Fruit fly (Drosophila melanogaster) whole organism, prepupa: ENCODE results near the gene me31B.

Experiments used
- CG11294 ChIP-seq: fragments of 200-800 bp; sonication (Bioruptor generic); IDR thresholded peaks from 2 replicates; pipeline ENCODE4 v1.3.6; 2022; ENCODE audit warnings: missing biosample characterization, missing genetic modification characterization
- CG11762 ChIP-seq: fragments of 200-800 bp; sonication (Bioruptor generic); optimal IDR thresholded peaks from 3 replicates; lab custom pipeline; 2016; ENCODE audit warnings: missing biosample characterization, missing genetic modification characterization; ENCODE audit not compliant: insufficient read depth
- CG15336 ChIP-seq: fragments of 200-800 bp; sonication (Bioruptor generic); IDR thresholded peaks from 2 replicates; pipeline ENCODE4 v1.3.6; 2022; ENCODE audit warnings: missing biosample characterization, missing genetic modification characterization
- CG31627 ChIP-seq: fragments of 200-800 bp; sonication (Bioruptor generic); optimal IDR thresholded peaks from 3 replicates; lab custom pipeline; 2016; ENCODE audit warnings: missing biosample characterization, missing genetic modification characterization
- CG8632 ChIP-seq: fragments of 200-800 bp; sonication (Bioruptor generic); optimal IDR thresholded peaks from 3 replicates; lab custom pipeline; 2016; ENCODE audit warnings: missing biosample characterization, missing genetic modification characterization
- Eip78C ChIP-seq: fragments of 200-800 bp; sonication (Bioruptor generic); peaks from one replicate; lab custom pipeline; 2016; ENCODE audit warnings: missing biosample characterization, missing genetic modification characterization
- Gug ChIP-seq: fragments of 200-800 bp; sonication (Bioruptor generic); IDR thresholded peaks from 2 replicates; pipeline ENCODE4 v1.3.6; 2022; ENCODE audit warnings: missing biosample characterization, missing genetic modification characterization
- Hr38 ChIP-seq: sonication (Bioruptor generic); optimal IDR thresholded peaks from 2 replicates; lab custom pipeline; 2016; ENCODE audit warnings: missing biosample characterization, missing genetic modification characterization
- Hr4 ChIP-seq: fragments of 200-800 bp; sonication (Bioruptor generic); optimal IDR thresholded peaks from 3 replicates; lab custom pipeline; 2016; ENCODE audit warnings: missing biosample characterization, missing genetic modification characterization
- Met ChIP-seq: fragments of 200-800 bp; sonication (Bioruptor generic); optimal IDR thresholded peaks from 3 replicates; lab custom pipeline; 2016; ENCODE audit warnings: missing biosample characterization, missing genetic modification characterization
- OdsH ChIP-seq: fragments of 200-800 bp; sonication (Bioruptor generic); optimal IDR thresholded peaks from 3 replicates; lab custom pipeline; 2016; ENCODE audit warnings: missing biosample characterization, missing genetic modification characterization
- Smox ChIP-seq: fragments of 200-800 bp; sonication (Bioruptor generic); optimal IDR thresholded peaks from 3 replicates; lab custom pipeline; 2016; ENCODE audit warnings: missing biosample characterization, missing genetic modification characterization
- fd85E ChIP-seq: fragments of 200-800 bp; sonication (Bioruptor generic); optimal IDR thresholded peaks from 3 replicates; lab custom pipeline; 2016; ENCODE audit warnings: missing biosample characterization, missing genetic modification characterization
- svp ChIP-seq: fragments of 200-800 bp; sonication (Bioruptor generic); peaks from one replicate; lab custom pipeline; 2016; ENCODE audit warnings: missing biosample characterization, missing genetic modification characterization

dm6 chr2L:10251592-10251991 lies 12.5 kb downstream of the me31B start, which contains the start of gene Ror:
- TF ChIP-seq Hr38 (GFP tag; lab: Kevin White, UChicago) (no peak), Eip78C (GFP tag; lab: Kevin White, UChicago) (no peak), svp (GFP tag; lab: Kevin White, UChicago) (no peak), CG15336 (no peak), OdsH (GFP tag; lab: Kevin White, UChicago) (no peak), CG8632 (GFP tag; lab: Kevin White, UChicago) (no peak), CG31627 (GFP tag; lab: Kevin White, UChicago) (no peak), Smox (GFP tag; lab: Kevin White, UChicago) (no peak), CG11762 (no peak), Gug (GFP tag; lab: Robert Waterston, UW) (no peak), Met (no peak), fd85E (GFP tag; lab: Kevin White, UChicago) (no peak), CG11294 (GFP tag; lab: Robert Waterston, UW) (no peak), Hr4 (GFP tag; lab: Kevin White, UChicago) (no peak)
